Worm (Caenorhabditis elegans) whole organism, young adult: ENCODE data around the gene sre-55.

Experiments used
- F55B11.4 ChIP-seq: sonication (generic microtip); optimal IDR thresholded peaks from 2 replicates; lab custom pipeline; 2016; ENCODE audit warnings: missing compliant biosample characterization, missing genetic modification characterization, borderline replicate concordance; ENCODE audit not compliant: insufficient read depth
- Y67H2A.10 ChIP-seq: fragments of 200-800 bp; sonication (Bioruptor generic); conservative IDR thresholded peaks from 2 replicates; pipeline ENCODE4 v1.3.6; 2022; ENCODE audit warnings: missing genetic modification reagents, missing genetic modification characterization, missing compliant biosample characterization
- ama-1 ChIP-seq, 3 experiments: fragments of 150-350 bp in 1 of 3; sonication (generic microtip) in 2 of 3; optimal IDR thresholded peaks; 2 replicates each; lab custom pipeline; 2014 to 2018; ENCODE audit warnings: missing biosample characterization in 2 of 3, missing genetic modification characterization in 2 of 3, missing genetic modification reagents in 2 of 3
- aptf-2 ChIP-seq: fragments of 200-800 bp; sonication (Bioruptor generic); conservative IDR thresholded peaks from 2 replicates; pipeline ENCODE4 v1.3.6; 2022; ENCODE audit warnings: missing genetic modification reagents, missing genetic modification characterization, missing compliant biosample characterization
- aptf-3 ChIP-seq: fragments of 200-800 bp; sonication (Bioruptor generic); IDR thresholded peaks from 2 replicates; pipeline ENCODE4 v1.3.6; 2022; ENCODE audit warnings: missing genetic modification characterization, missing compliant biosample characterization
- bed-2 ChIP-seq: fragments of 200-800 bp; sonication (Bioruptor generic); IDR thresholded peaks from 2 replicates; pipeline ENCODE4 v1.3.6; 2022; ENCODE audit warnings: missing genetic modification reagents, missing genetic modification characterization, missing compliant biosample characterization
- efl-1 ChIP-seq: fragments of 150-350 bp; optimal IDR thresholded peaks from 2 replicates; lab custom pipeline; 2014; ENCODE audit warnings: missing biosample characterization, missing genetic modification reagents, missing genetic modification characterization
- him-1 ChIP-seq: sonication (generic microtip); optimal IDR thresholded peaks from 2 replicates; lab custom pipeline; 2016; ENCODE audit warnings: missing genotype, missing genetic modification reagents, missing genetic modification characterization, missing compliant biosample characterization
- let-607 ChIP-seq, 2 experiments: fragments of 200-800 bp in 1 of 2; sonication (Bioruptor generic) in 1 of 2; sonication (generic microtip) in 1 of 2; optimal IDR thresholded peaks; 2 replicates each; lab custom pipeline; 2016 to 2018; ENCODE audit warnings: mild to moderate bottlenecking in 2 of 2, missing compliant biosample characterization in 2 of 2, missing genetic modification characterization in 2 of 2, moderate library complexity in 2 of 2, missing genotype in 1 of 2
- nfya-1 ChIP-seq: sonication (generic microtip); optimal IDR thresholded peaks from 2 replicates; lab custom pipeline; 2017; ENCODE audit warnings: antibody characterized with exemption, missing compliant biosample characterization, missing genetic modification characterization, borderline replicate concordance; ENCODE audit not compliant: insufficient read depth
- tlf-1 ChIP-seq: fragments of 200-800 bp; sonication (Bioruptor generic); optimal IDR thresholded peaks from 2 replicates; lab custom pipeline; 2018; ENCODE audit warnings: mild to moderate bottlenecking, missing genetic modification characterization, missing compliant biosample characterization
- zfh-2 ChIP-seq: fragments of 200-800 bp; sonication (Bioruptor generic); conservative IDR thresholded peaks from 2 replicates; pipeline ENCODE4 v1.3.6; 2022; ENCODE audit warnings: missing genetic modification reagents, missing genetic modification characterization, missing compliant biosample characterization

DNA sequence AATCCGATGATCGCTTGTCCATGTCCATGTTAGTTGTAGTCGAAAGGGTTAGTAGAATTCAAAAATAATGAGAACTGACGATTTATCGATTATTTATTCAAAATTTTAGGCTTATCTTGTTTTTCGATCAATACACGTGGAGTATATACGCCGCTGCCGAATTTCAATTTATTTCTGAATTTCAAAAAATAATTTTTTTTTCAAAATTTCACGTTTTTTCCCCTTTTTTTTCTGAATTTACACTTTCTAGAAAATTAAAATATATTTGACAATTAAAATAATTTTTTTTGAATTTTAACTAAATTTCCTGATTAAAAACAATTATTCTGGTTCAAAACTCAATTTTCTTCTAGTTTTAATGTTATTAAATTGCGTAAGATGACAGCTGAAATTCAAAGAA is 26.7 kb upstream of the sre-55 start, which contains the start of gene C50E10.1:
- no peak for TF ChIP-seq aptf-2 (GFP tag; lab: Robert Waterston, UW)
- TF ChIP-seq bed-2 (GFP tag; lab: Robert Waterston, UW): no peak
- TF ChIP-seq zfh-2: no peak
- TF ChIP-seq nfya-1 (tag; lab: Kevin White, UChicago): no peak
- TF ChIP-seq let-607 (tag; optimal IDR thresholded peaks at IDR 0.05; lab: Kevin White, UChicago): no peak
- TF ChIP-seq ama-1 (optimal IDR thresholded peaks at IDR 0.05; lab: Kevin White, UChicago): no peak
- TF ChIP-seq ama-1 (GFP tag; optimal IDR thresholded peaks at IDR 0.05; lab: Kevin White, UChicago): no peak
- TF ChIP-seq Y67H2A.10 (GFP tag; lab: Robert Waterston, UW): no peak
- TF ChIP-seq efl-1 (GFP tag; lab: Kevin White, UChicago): no peak
- TF ChIP-seq tlf-1: no peak
- TF ChIP-seq aptf-3: no peak
- TF ChIP-seq him-1 (tag; lab: Kevin White, UChicago): no peak
- no peak for TF ChIP-seq F55B11.4 (tag; lab: Kevin White, UChicago)
